Worm (Caenorhabditis elegans) whole organism, L4/young adult: ENCODE measurements around the gene F19B2.5.

Experiments
- W03F9.2 ChIP-seq: fragments of 150-350 bp; optimal IDR thresholded peaks from 2 replicates; lab custom pipeline; 2014; ENCODE audit warnings: missing biosample characterization, missing genetic modification characterization
- dao-5 ChIP-seq: sonication (generic microtip); optimal IDR thresholded peaks from 2 replicates; lab custom pipeline; 2016; ENCODE audit warnings: missing genotype, missing genetic modification characterization, moderate library complexity, missing compliant biosample characterization

ce11 chrV:20164059-20164892 is at the start of gene F19B2.5:
- TF ChIP-seq W03F9.2 (no peak), dao-5 (tag; lab: Kevin White, UChicago) (no peak)
